Fruit fly (Drosophila melanogaster): ENCODE data around the gene CG31100.

- no peak for TF ChIP-seq EcR (GFP tag; optimal IDR thresholded peaks at IDR 0.05)
- no peak for TF ChIP-seq psq (optimal IDR thresholded peaks at IDR 0.05)
- no peak for TF ChIP-seq CG8478 (optimal IDR thresholded peaks at IDR 0.05)
- TF ChIP-seq Dll (optimal IDR thresholded peaks at IDR 0.05) = no peak
- no peak for TF ChIP-seq usp (GFP tag; optimal IDR thresholded peaks at IDR 0.05)
- TF ChIP-seq pan (optimal IDR thresholded peaks at IDR 0.05) = no peak
Observed at dm6 chr3R:8969926-8970306, 33.5 kb downstream of the CG31100 start.

Measured in whole organism.